Fruit fly (Drosophila melanogaster): ENCODE data around the gene Cpr64Aa.

Cpr64Aa gene

dm6 chr3L:4177981-4178562, 30.9 kb downstream of the Cpr64Aa start, which contains the start of gene Teh4 (continued):
- TF ChIP-seq Doc2 (GFP tag; IDR thresholded peaks at IDR 0.05) (no peak), row (GFP tag; IDR thresholded peaks at IDR 0.05) (peak; percentile 22; the same call in 1 of the 3 replicates), gro (GFP tag; optimal IDR thresholded peaks at IDR 0.05) (no peak), amos (GFP tag; IDR thresholded peaks at IDR 0.05; ENCODE audit: partially characterized antibody) (0 out of 2 replicates have a peak, but pooled peaks have one; percentile 12), dysf (GFP tag; IDR thresholded peaks at IDR 0.05) (0 out of 3 replicates have a peak, but pooled peaks have one; percentile 9), pros (GFP tag; optimal IDR thresholded peaks at IDR 0.05) (no peak), danr (GFP tag; IDR thresholded peaks at IDR 0.05) (no peak), NfI (GFP tag; optimal IDR thresholded peaks at IDR 0.05) (no peak), knrl (GFP tag; IDR thresholded peaks at IDR 0.05; ENCODE audit: partially characterized antibody) (0 out of 3 replicates have a peak, but pooled peaks have one; percentile 19), trem (tag; optimal IDR thresholded peaks at IDR 0.05) (no peak), CG31388 (GFP tag; optimal IDR thresholded peaks at IDR 0.05) (no peak), CG17385 (GFP tag; optimal IDR thresholded peaks at IDR 0.05) (no peak), CG7786 (GFP tag; optimal IDR thresholded peaks at IDR 0.05) (no peak)

dm6 chr3L:4173584-4173983, 35.4 kb downstream of the Cpr64Aa start, which contains the start of gene CG18675:
CG18675 (plus strand) TSS chr3L:4173884.
- TF ChIP-seq lmd (GFP tag; IDR thresholded peaks at IDR 0.05): no peak
- no peak for TF ChIP-seq CG8290 (GFP tag; optimal IDR thresholded peaks at IDR 0.05)
- TF ChIP-seq CG8290 (tag; optimal IDR thresholded peaks at IDR 0.05): no peak
- no peak for TF ChIP-seq gcm2 (GFP tag; optimal IDR thresholded peaks at IDR 0.05)
- no peak for TF ChIP-seq GATAe (GFP tag; conservative IDR thresholded peaks at IDR 0.05)
- TF ChIP-seq CG6254 (GFP tag; optimal IDR thresholded peaks at IDR 0.05): no peak
- no peak for TF ChIP-seq Lpt (GFP tag; optimal IDR thresholded peaks at IDR 0.05)
- TF ChIP-seq CG12071 (GFP tag; optimal IDR thresholded peaks at IDR 0.05): no peak
- TF ChIP-seq wdn (GFP tag; IDR thresholded peaks at IDR 0.05): no peak
- no peak for TF ChIP-seq CG8359 (GFP tag; optimal IDR thresholded peaks at IDR 0.05; ENCODE audit: borderline replicate concordance)
- no peak for TF ChIP-seq ap (GFP tag; IDR thresholded peaks at IDR 0.05)
- no peak for TF ChIP-seq CG18262 (tag; optimal IDR thresholded peaks at IDR 0.05)
- no peak for TF ChIP-seq CG8388 (GFP tag; optimal IDR thresholded peaks at IDR 0.05)
- TF ChIP-seq CG18476 (GFP tag; optimal IDR thresholded peaks at IDR 0.05): no peak
- no peak for TF ChIP-seq CkIIα-i1 (GFP tag; IDR thresholded peaks at IDR 0.05)
- TF ChIP-seq pho (GFP tag; optimal IDR thresholded peaks at IDR 0.05): no peak

DNA sequence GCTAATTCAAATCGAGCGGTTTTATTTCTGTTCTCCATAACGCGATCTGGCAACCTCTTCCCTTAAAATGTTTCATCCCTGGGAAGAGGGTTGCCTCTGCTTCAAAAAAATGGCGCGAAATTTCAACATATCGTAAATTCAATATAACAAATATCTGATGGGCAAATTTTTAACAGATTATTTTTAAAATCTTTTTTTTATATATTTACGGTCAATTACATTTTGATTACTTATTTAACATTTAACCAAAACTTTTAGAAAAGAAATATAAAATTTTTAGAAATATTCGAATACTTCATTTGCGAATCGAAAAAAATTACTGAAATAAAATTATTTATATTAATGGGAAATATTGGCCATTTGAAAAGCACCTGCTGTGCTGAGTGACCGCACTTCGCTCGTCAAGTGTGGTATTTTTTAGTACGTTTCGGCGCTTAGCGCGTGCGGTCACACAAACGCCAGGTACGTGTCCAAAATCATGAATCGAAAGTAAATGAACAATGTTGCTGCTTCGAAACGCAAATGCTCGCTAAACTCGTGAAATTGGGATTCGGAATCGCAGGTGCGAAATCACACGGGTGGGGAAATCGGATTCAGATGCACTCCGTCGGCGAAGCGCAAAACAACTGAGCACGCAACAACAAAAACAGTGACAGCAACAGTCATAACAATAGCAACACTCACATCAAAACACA, 38.9 kb downstream of the Cpr64Aa start, which contains the start of gene Ero1L:
Gene Ero1L (plus strand): TSS at position 448 of the 695 bp plus-strand sequence.
- TF ChIP-seq klu (GFP tag; IDR thresholded peaks at IDR 0.05): no peak; the same call in 1 of the 2 replicates
- peak; percentile 36; the same call in 1 of the 2 replicates for TF ChIP-seq CG11247 (GFP tag; IDR thresholded peaks at IDR 0.05)
- TF ChIP-seq CG18011 (GFP tag; optimal IDR thresholded peaks at IDR 0.05): no peak
- TF ChIP-seq nerfin-1 (tag; optimal IDR thresholded peaks at IDR 0.05): peak; percentile 21
- no peak for TF ChIP-seq H2.0 (GFP tag; IDR thresholded peaks at IDR 0.05)
- TF ChIP-seq al (GFP tag; IDR thresholded peaks at IDR 0.05): no peak
- TF ChIP-seq E2f2 (GFP tag; IDR thresholded peaks at IDR 0.05): peak; percentile 98
- TF ChIP-seq MBD-R2 (GFP tag; IDR thresholded peaks at IDR 0.05): peak; percentile 64
- TF ChIP-seq CG10321 (GFP tag; IDR thresholded peaks at IDR 0.05): no peak
- TF ChIP-seq tna (GFP tag; IDR thresholded peaks at IDR 0.05; ENCODE audit: partially characterized antibody): no peak
- TF ChIP-seq Dad (GFP tag; optimal IDR thresholded peaks at IDR 0.05): no peak
- TF ChIP-seq Hr39 (optimal IDR thresholded peaks at IDR 0.05): no peak
- peak; percentile 13 for TF ChIP-seq CG18619 (GFP tag; optimal IDR thresholded peaks at IDR 0.05)
- TF ChIP-seq CG1233 (GFP tag; optimal IDR thresholded peaks at IDR 0.05): no peak
- no peak for TF ChIP-seq Poxn (GFP tag; IDR thresholded peaks at IDR 0.05)
- peak; percentile 14 for TF ChIP-seq CTCF (GFP tag; optimal IDR thresholded peaks at IDR 0.05)
- no peak for TF ChIP-seq gem (tag; optimal IDR thresholded peaks at IDR 0.05)
- TF ChIP-seq CG30403 (GFP tag; optimal IDR thresholded peaks at IDR 0.05): peak; percentile 16
- peak; percentile 54 for TF ChIP-seq sens (GFP tag)
- TF ChIP-seq CG4617 (GFP tag; optimal IDR thresholded peaks at IDR 0.05; ENCODE audit: borderline replicate concordance): peak; percentile 87
- no peak for TF ChIP-seq nom (GFP tag; optimal IDR thresholded peaks at IDR 0.05)

Data from whole organism, embryonic.